Fruit fly (Drosophila melanogaster) whole organism, prepupa: ENCODE measurements around the gene CG3402.

Experiments used
- Blimp-1 ChIP-seq: fragments of 200-800 bp; sonication (Bioruptor generic); optimal IDR thresholded peaks from 3 replicates; lab custom pipeline; 2017; ENCODE audit warnings: missing biosample characterization, missing genetic modification characterization, mild to moderate bottlenecking, moderate library complexity, missing genetic modification reagents
- CG10669 ChIP-seq: fragments of 200-800 bp; sonication (Bioruptor generic); optimal IDR thresholded peaks from 3 replicates; lab custom pipeline; 2018; ENCODE audit warnings: missing biosample characterization, mild to moderate bottlenecking, missing genetic modification characterization, moderate library complexity
- CG11294 ChIP-seq: fragments of 200-800 bp; sonication (Bioruptor generic); IDR thresholded peaks from 2 replicates; pipeline ENCODE4 v1.3.6; 2022; ENCODE audit warnings: missing biosample characterization, missing genetic modification characterization
- CG11762 ChIP-seq: fragments of 200-800 bp; sonication (Bioruptor generic); optimal IDR thresholded peaks from 3 replicates; lab custom pipeline; 2016; ENCODE audit warnings: missing biosample characterization, missing genetic modification characterization; ENCODE audit not compliant: insufficient read depth
- CG11902 ChIP-seq: fragments of 200-800 bp; sonication (Bioruptor generic); optimal IDR thresholded peaks from 3 replicates; lab custom pipeline; 2016; ENCODE audit warnings: missing biosample characterization, missing genetic modification characterization
- CG15336 ChIP-seq: fragments of 200-800 bp; sonication (Bioruptor generic); IDR thresholded peaks from 2 replicates; pipeline ENCODE4 v1.3.6; 2022; ENCODE audit warnings: missing biosample characterization, missing genetic modification characterization
- CG1621 ChIP-seq: fragments of 200-800 bp; sonication (Bioruptor generic); optimal IDR thresholded peaks from 3 replicates; lab custom pipeline; 2018; ENCODE audit warnings: missing biosample characterization, mild to moderate bottlenecking, missing genetic modification characterization
- CG3032 ChIP-seq: fragments of 200-800 bp; optimal IDR thresholded peaks from 2 replicates; lab custom pipeline; 2019; ENCODE audit warnings: missing biosample characterization, mild to moderate bottlenecking, missing genetic modification characterization, moderate library complexity
- CG31627 ChIP-seq: fragments of 200-800 bp; sonication (Bioruptor generic); optimal IDR thresholded peaks from 3 replicates; lab custom pipeline; 2016; ENCODE audit warnings: missing biosample characterization, missing genetic modification characterization
- CG32006 ChIP-seq: fragments of 200-800 bp; sonication (Bioruptor generic); optimal IDR thresholded peaks from 3 replicates; lab custom pipeline; 2017; ENCODE audit warnings: missing biosample characterization, mild to moderate bottlenecking, missing genetic modification characterization
- CG34406 ChIP-seq: fragments of 200-800 bp; sonication (Bioruptor generic); optimal IDR thresholded peaks from 3 replicates; lab custom pipeline; 2016; ENCODE audit warnings: missing biosample characterization, missing genetic modification characterization
- CG3919 ChIP-seq: fragments of 200-800 bp; sonication (Bioruptor generic); optimal IDR thresholded peaks from 3 replicates; lab custom pipeline; 2016; ENCODE audit warnings: missing biosample characterization, missing genetic modification characterization
- CG4318 ChIP-seq: fragments of 200-800 bp; sonication (Bioruptor generic); optimal IDR thresholded peaks from 3 replicates; lab custom pipeline; 2017; ENCODE audit warnings: missing biosample characterization, mild to moderate bottlenecking, missing genetic modification characterization
- CG6163 ChIP-seq: fragments of 200-800 bp; sonication (Bioruptor generic); IDR thresholded peaks from 3 replicates; pipeline ENCODE4 v1.3.6; 2022; ENCODE audit warnings: missing biosample characterization, missing genetic modification characterization
- CG6276 ChIP-seq: fragments of 200-800 bp; sonication (Bioruptor generic); optimal IDR thresholded peaks from 2 replicates; lab custom pipeline; 2017; ENCODE audit warnings: missing biosample characterization, mild to moderate bottlenecking, missing genetic modification characterization
- CG6808 ChIP-seq: fragments of 200-800 bp; sonication (Bioruptor generic); optimal IDR thresholded peaks from 3 replicates; lab custom pipeline; 2017; ENCODE audit warnings: missing biosample characterization, missing genetic modification characterization, mild to moderate bottlenecking, moderate library complexity, missing genetic modification reagents
- CG7368 ChIP-seq: fragments of 200-800 bp; sonication (Bioruptor generic); optimal IDR thresholded peaks from 3 replicates; lab custom pipeline; 2016; ENCODE audit warnings: missing biosample characterization, missing genetic modification characterization
- CG8319 ChIP-seq: fragments of 200-800 bp; sonication (Bioruptor generic); optimal IDR thresholded peaks from 3 replicates; lab custom pipeline; 2016; ENCODE audit warnings: missing biosample characterization, missing genetic modification characterization
- Eip75B ChIP-seq: fragments of 200-800 bp; sonication (Bioruptor generic); optimal IDR thresholded peaks from 3 replicates; lab custom pipeline; 2016; ENCODE audit warnings: missing biosample characterization, missing genetic modification characterization
- Eip78C ChIP-seq: fragments of 200-800 bp; sonication (Bioruptor generic); peaks from one replicate; lab custom pipeline; 2016; ENCODE audit warnings: missing biosample characterization, missing genetic modification characterization
- Ets21C ChIP-seq: fragments of 200-800 bp; sonication (Bioruptor generic); optimal IDR thresholded peaks from 3 replicates; lab custom pipeline; 2016; ENCODE audit warnings: missing biosample characterization, missing genetic modification characterization
- Gug ChIP-seq: fragments of 200-800 bp; sonication (Bioruptor generic); IDR thresholded peaks from 2 replicates; pipeline ENCODE4 v1.3.6; 2022; ENCODE audit warnings: missing biosample characterization, missing genetic modification characterization
- Lpt ChIP-seq: fragments of 200-800 bp; sonication (Bioruptor generic); optimal IDR thresholded peaks from 3 replicates; lab custom pipeline; 2016; ENCODE audit warnings: missing biosample characterization, missing genetic modification characterization
- Met ChIP-seq: fragments of 200-800 bp; sonication (Bioruptor generic); optimal IDR thresholded peaks from 3 replicates; lab custom pipeline; 2016; ENCODE audit warnings: missing biosample characterization, missing genetic modification characterization
- OdsH ChIP-seq: fragments of 200-800 bp; sonication (Bioruptor generic); optimal IDR thresholded peaks from 3 replicates; lab custom pipeline; 2016; ENCODE audit warnings: missing biosample characterization, missing genetic modification characterization
- Smox ChIP-seq: fragments of 200-800 bp; sonication (Bioruptor generic); optimal IDR thresholded peaks from 3 replicates; lab custom pipeline; 2016; ENCODE audit warnings: missing biosample characterization, missing genetic modification characterization
- Sox102F ChIP-seq: fragments of 200-800 bp; sonication (Bioruptor generic); optimal IDR thresholded peaks from 2 replicates; lab custom pipeline; 2016; ENCODE audit warnings: missing biosample characterization, mild to moderate bottlenecking, missing genetic modification characterization
- Sox15 ChIP-seq: fragments of 200-800 bp; sonication (Bioruptor generic); optimal IDR thresholded peaks from 3 replicates; lab custom pipeline; 2016; ENCODE audit warnings: missing biosample characterization, missing genetic modification characterization
- achi ChIP-seq: fragments of 200-800 bp; sonication (Bioruptor generic); optimal IDR thresholded peaks from 3 replicates; lab custom pipeline; 2016; ENCODE audit warnings: missing biosample characterization, missing genetic modification characterization
- cyc ChIP-seq: fragments of 200-800 bp; sonication (Bioruptor generic); optimal IDR thresholded peaks from 3 replicates; lab custom pipeline; 2016; ENCODE audit warnings: missing biosample characterization, missing genetic modification characterization
- dac ChIP-seq: fragments of 200-800 bp; sonication (Bioruptor generic); optimal IDR thresholded peaks from 2 replicates; lab custom pipeline; 2017; ENCODE audit warnings: missing biosample characterization, mild to moderate bottlenecking, missing genetic modification characterization
- dsx ChIP-seq: fragments of 200-800 bp; optimal IDR thresholded peaks from 3 replicates; lab custom pipeline; 2019; ENCODE audit warnings: missing biosample characterization, mild to moderate bottlenecking, missing genetic modification characterization, moderate library complexity; ENCODE audit not compliant: poor library complexity, severe bottlenecking
- eg ChIP-seq: fragments of 200-800 bp; sonication (Bioruptor generic); IDR thresholded peaks from 3 replicates; pipeline ENCODE4 v1.3.6; 2022; ENCODE audit warnings: missing biosample characterization, missing genetic modification characterization
- esn ChIP-seq: fragments of 200-800 bp; sonication (Bioruptor generic); optimal IDR thresholded peaks from 2 replicates; lab custom pipeline; 2016; ENCODE audit warnings: missing biosample characterization, mild to moderate bottlenecking, missing genetic modification characterization, moderate library complexity
- fd59A ChIP-seq: fragments of 200-800 bp; sonication (Bioruptor generic); optimal IDR thresholded peaks from 2 replicates; lab custom pipeline; 2017; ENCODE audit warnings: missing biosample characterization, mild to moderate bottlenecking, missing genetic modification characterization, missing genetic modification reagents
- fd85E ChIP-seq: fragments of 200-800 bp; sonication (Bioruptor generic); optimal IDR thresholded peaks from 3 replicates; lab custom pipeline; 2016; ENCODE audit warnings: missing biosample characterization, missing genetic modification characterization
- fkh ChIP-seq: fragments of 200-800 bp; sonication (Bioruptor generic); optimal IDR thresholded peaks from 3 replicates; lab custom pipeline; 2017; ENCODE audit warnings: missing biosample characterization, mild to moderate bottlenecking, missing genetic modification characterization, moderate library complexity
- lz ChIP-seq: fragments of 200-800 bp; sonication (Bioruptor generic); optimal IDR thresholded peaks from 3 replicates; lab custom pipeline; 2016; ENCODE audit warnings: missing biosample characterization, missing genetic modification characterization
- pdm3 ChIP-seq: fragments of 200-800 bp; sonication (Bioruptor generic); optimal IDR thresholded peaks from 3 replicates; lab custom pipeline; 2016; ENCODE audit warnings: missing biosample characterization, missing genetic modification characterization
- salr ChIP-seq, 2 experiments: fragments of 200-800 bp; sonication (Bioruptor generic); optimal IDR thresholded peaks; 3 replicates each; lab custom pipeline; 2016 to 2018; ENCODE audit warnings: missing biosample characterization in 2 of 2, missing genetic modification characterization in 2 of 2, mild to moderate bottlenecking in 1 of 2
- ss ChIP-seq, 2 experiments: fragments of 200-800 bp; sonication (Bioruptor generic); optimal IDR thresholded peaks; 2 replicates in 1 of 2; 3 replicates in 1 of 2; lab custom pipeline; 2017 to 2018; ENCODE audit warnings: mild to moderate bottlenecking in 2 of 2, missing biosample characterization in 2 of 2, missing genetic modification characterization in 2 of 2, moderate library complexity in 1 of 2
- topi ChIP-seq: fragments of 200-800 bp; sonication (Bioruptor generic); optimal IDR thresholded peaks from 3 replicates; lab custom pipeline; 2016; ENCODE audit warnings: missing biosample characterization, missing genetic modification characterization

Gene CG3402

DNA sequence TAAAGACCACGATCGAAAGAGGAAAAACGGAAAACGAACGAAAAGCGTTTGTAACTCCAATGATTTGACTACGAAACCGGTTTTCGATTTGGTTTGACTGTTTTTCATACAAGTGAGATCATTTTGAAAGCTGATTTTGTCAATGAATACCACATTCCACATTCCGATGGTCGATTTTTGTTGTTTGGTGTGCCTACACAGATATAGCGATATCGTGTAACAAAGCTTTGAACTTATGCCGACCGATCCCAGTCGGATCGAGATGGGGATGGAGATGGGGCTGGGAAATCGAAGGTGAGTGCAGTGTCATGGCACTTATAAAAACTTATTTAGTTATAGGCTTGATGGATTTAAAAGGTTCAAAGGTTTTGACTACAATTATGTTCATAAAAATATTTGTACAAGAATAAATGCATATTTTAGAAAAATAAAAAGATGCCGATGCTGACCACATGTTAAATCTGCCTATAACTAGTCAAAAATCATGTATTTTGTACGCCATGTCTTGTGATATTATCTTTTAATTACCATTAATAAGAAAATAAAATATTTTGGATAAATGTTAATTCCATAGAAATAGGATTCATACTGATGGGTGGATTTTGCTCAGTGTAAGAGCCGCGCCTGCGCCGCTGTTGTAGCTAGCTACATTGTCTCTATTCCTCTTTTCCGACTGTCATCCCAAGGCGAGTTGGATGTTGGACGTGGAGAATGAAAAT lies 10.4 kb downstream of the CG3402 start (continued):
- TF ChIP-seq CG7368 (GFP tag; lab: Kevin White, UChicago) (no peak), Gug (GFP tag; lab: Robert Waterston, UW) (peak; percentile 29; the same call in 1 of the 2 replicates), Sox15 (GFP tag; lab: Kevin White, UChicago) (no peak), CG6808 (peak; percentile 56), fd59A (GFP tag; lab: Kevin White, UChicago) (peak; percentile 44), CG11762 (peak; percentile 48), salr (GFP tag; optimal IDR thresholded peaks at IDR 0.05; lab: Kevin White, UChicago) (peak in 1 of 2 experiments; percentile 56), CG1621 (tag; lab: Kevin White, UChicago) (no peak), esn (GFP tag; lab: Kevin White, UChicago) (no peak), CG11902 (GFP tag; lab: Kevin White, UChicago) (no peak), Ets21C (GFP tag; lab: Kevin White, UChicago) (no peak), Eip75B (GFP tag; lab: Kevin White, UChicago) (peak; percentile 10), dsx (peak; percentile 71), fd85E (no peak), lz (GFP tag; lab: Kevin White, UChicago) (no peak), Met (GFP tag; lab: Kevin White, UChicago) (no peak), CG4318 (peak; percentile 51), topi (GFP tag; lab: Kevin White, UChicago) (no peak), Eip78C (GFP tag; lab: Kevin White, UChicago) (peak; percentile 72), fkh (GFP tag; lab: Kevin White, UChicago) (no peak), Blimp-1 (GFP tag; lab: Kevin White, UChicago) (no peak), Lpt (GFP tag; lab: Kevin White, UChicago) (peak; percentile 28), CG32006 (GFP tag; lab: Kevin White, UChicago) (peak; percentile 82), cyc (GFP tag; lab: Kevin White, UChicago) (no peak), Smox (no peak), achi (GFP tag; lab: Kevin White, UChicago) (peak; percentile 48), CG3919 (GFP tag; lab: Kevin White, UChicago) (peak; percentile 42), ss (GFP tag; optimal IDR thresholded peaks at IDR 0.05; lab: Kevin White, UChicago) (no peak), CG31627 (no peak), CG15336 (GFP tag; lab: Robert Waterston, UW) (peak; percentile 63; the same call in 1 of the 2 replicates), CG3032 (peak; percentile 51), Sox102F (no peak), eg (GFP tag; lab: Robert Waterston, UW) (0 out of 3 replicates have a peak, but pooled peaks have one; percentile 11), CG6276 (GFP tag; lab: Kevin White, UChicago) (peak; percentile 43), dac (GFP tag; lab: Kevin White, UChicago) (no peak), CG11294 (no peak), OdsH (GFP tag; lab: Kevin White, UChicago) (peak; percentile 55), pdm3 (GFP tag; lab: Kevin White, UChicago) (peak; percentile 38), CG8319 (no peak), CG10669 (GFP tag; lab: Kevin White, UChicago) (peak; percentile 49), CG34406 (GFP tag; lab: Kevin White, UChicago) (peak; percentile 18), CG6163 (GFP tag; lab: Robert Waterston, UW) (0 out of 3 replicates have a peak, but pooled peaks have one; percentile 11)
